Worm (Caenorhabditis elegans): Measurements from ENCODE around the gene irld-26.

DNA sequence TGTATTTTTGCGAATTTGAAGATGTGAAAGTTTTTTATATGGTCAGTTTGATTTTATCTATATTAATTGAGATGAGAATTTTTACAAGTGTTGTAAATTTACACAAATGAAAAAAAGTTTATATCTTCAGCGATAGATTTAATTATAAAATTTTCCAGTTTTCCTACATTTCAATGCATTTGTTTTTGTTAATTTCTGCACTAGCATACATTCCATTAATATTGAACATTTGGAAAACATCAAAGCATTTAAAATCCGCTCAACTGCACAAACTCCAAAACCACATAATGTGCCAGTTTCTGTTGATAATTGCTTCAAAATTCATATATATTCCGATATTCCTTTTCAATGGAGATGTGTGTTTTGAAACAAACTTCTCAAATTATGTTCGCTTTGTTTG, 22.1 kb upstream of the irld-26 start, which contains the start of gene srh-277:
- no peak for TF ChIP-seq him-1 (tag; optimal IDR thresholded peaks at IDR 0.05)
- TF ChIP-seq dao-5 (tag; optimal IDR thresholded peaks at IDR 0.05), result no peak
- no peak for TF ChIP-seq W03F9.2 (tag; optimal IDR thresholded peaks at IDR 0.05)
